Worm (Caenorhabditis elegans) whole organism, early embryonic: ENCODE results near the gene snr-4.

Experiments used
- B0310.2 ChIP-seq: sonication (generic microtip); optimal IDR thresholded peaks from 2 replicates; lab custom pipeline; 2016; ENCODE audit warnings: mild to moderate bottlenecking, missing genetic modification characterization, missing compliant biosample characterization
- F13C5.2 ChIP-seq: sonication (generic microtip); optimal IDR thresholded peaks from 2 replicates; lab custom pipeline; 2017; ENCODE audit warnings: mild to moderate bottlenecking, missing genetic modification characterization, inconsistent platforms, missing compliant biosample characterization
- aly-1 ChIP-seq: sonication (generic microtip); optimal IDR thresholded peaks from 2 replicates; lab custom pipeline; 2016; ENCODE audit warnings: missing genetic modification characterization, missing compliant biosample characterization
- ama-1 ChIP-seq: fragments of 150-350 bp; optimal IDR thresholded peaks from 2 replicates; lab custom pipeline; 2014
- ceh-13 ChIP-seq: fragments of 200-800 bp; sonication (Bioruptor generic); optimal IDR thresholded peaks from 2 replicates; lab custom pipeline; 2018; ENCODE audit warnings: mild to moderate bottlenecking, missing genetic modification characterization, missing compliant biosample characterization
- ceh-36 ChIP-seq: sonication (generic microtip); optimal IDR thresholded peaks from 2 replicates; lab custom pipeline; 2016; ENCODE audit warnings: missing genetic modification characterization, inconsistent platforms, missing compliant biosample characterization
- ets-7 ChIP-seq: sonication (generic microtip); optimal IDR thresholded peaks from 2 replicates; lab custom pipeline; 2016; ENCODE audit warnings: missing genotype, missing genetic modification characterization, missing compliant biosample characterization
- flt-1 ChIP-seq: fragments of 200-800 bp; sonication (Bioruptor generic); IDR thresholded peaks from 2 replicates; pipeline ENCODE4 v1.3.6; 2022; ENCODE audit warnings: missing genetic modification characterization, missing compliant biosample characterization
- hmbx-1 ChIP-seq: sonication (generic microtip); optimal IDR thresholded peaks from 2 replicates; lab custom pipeline; 2016; ENCODE audit warnings: mild to moderate bottlenecking, missing genetic modification characterization, missing compliant biosample characterization
- hmg-4 ChIP-seq: fragments of 200-800 bp; sonication (Bioruptor generic); optimal IDR thresholded peaks from 2 replicates; lab custom pipeline; 2018; ENCODE audit warnings: mild to moderate bottlenecking, missing genetic modification characterization, missing compliant biosample characterization
- hnd-1 ChIP-seq: sonication (generic microtip); optimal IDR thresholded peaks from 2 replicates; lab custom pipeline; 2016; ENCODE audit warnings: missing genetic modification characterization, missing compliant biosample characterization
- pes-1 ChIP-seq: fragments of 200-800 bp; sonication (Bioruptor generic); IDR thresholded peaks from 2 replicates; pipeline ENCODE4 v1.3.6; 2022; ENCODE audit warnings: missing genetic modification reagents, missing genetic modification characterization, missing compliant biosample characterization
- scrt-1 ChIP-seq: fragments of 200-800 bp; sonication (Bioruptor generic); IDR thresholded peaks from 2 replicates; pipeline ENCODE4 v1.3.6; 2022; ENCODE audit warnings: missing genetic modification characterization, missing compliant biosample characterization
- sea-1 ChIP-seq: fragments of 200-800 bp; sonication (Bioruptor generic); conservative IDR thresholded peaks from 2 replicates; pipeline ENCODE4 v1.3.6; 2022; ENCODE audit warnings: missing genetic modification characterization, missing compliant biosample characterization
- tbx-11 ChIP-seq: fragments of 200-800 bp; sonication (Bioruptor generic); IDR thresholded peaks from 2 replicates; pipeline ENCODE4 v1.3.6; 2022; ENCODE audit warnings: missing genetic modification characterization, missing compliant biosample characterization
- tbx-37 ChIP-seq: fragments of 200-800 bp; sonication (Bioruptor generic); conservative IDR thresholded peaks from 2 replicates; pipeline ENCODE4 v1.3.6; 2022; ENCODE audit warnings: missing genetic modification reagents, missing genetic modification characterization, missing compliant biosample characterization
- tra-4 ChIP-seq: sonication (generic microtip); optimal IDR thresholded peaks from 2 replicates; lab custom pipeline; 2017; ENCODE audit warnings: missing genetic modification characterization, missing compliant biosample characterization

Gene snr-4

ce11 chrV:11997403-11997802 is 17.9 kb upstream of the snr-4 start:
- no peak for TF ChIP-seq aly-1 (tag; lab: Kevin White, UChicago)
- no peak for TF ChIP-seq sea-1 (GFP tag; lab: Robert Waterston, UW)
- no peak for TF ChIP-seq flt-1 (GFP tag; lab: Robert Waterston, UW)
- no peak for TF ChIP-seq B0310.2 (tag; lab: Kevin White, UChicago)
- no peak for TF ChIP-seq F13C5.2
- no peak for TF ChIP-seq ceh-36 (tag; lab: Kevin White, UChicago)
- no peak for TF ChIP-seq ama-1

- no peak for TF ChIP-seq ets-7
- TF ChIP-seq aly-1 (tag; lab: Kevin White, UChicago), result no peak
- TF ChIP-seq tbx-11 (GFP tag; lab: Robert Waterston, UW), result no peak
- TF ChIP-seq F13C5.2, result no peak
- no peak for TF ChIP-seq hmbx-1 (tag; lab: Kevin White, UChicago)
- no peak for TF ChIP-seq tbx-37 (GFP tag; lab: Robert Waterston, UW)
These were observed 16.3 kb upstream of the snr-4 start, which contains the start of gene C52E4.12 for ce11 chrV:11995862-11996261. Gene C52E4.12 (plus strand): TSS chrV:11996162.

- no peak for TF ChIP-seq hnd-1 (tag; lab: Kevin White, UChicago)
- no peak for TF ChIP-seq aly-1 (tag; lab: Kevin White, UChicago)
- TF ChIP-seq ceh-36 (tag; lab: Kevin White, UChicago), result no peak
- TF ChIP-seq ama-1, result no peak
- TF ChIP-seq hmg-4 (GFP tag; lab: Kevin White, UChicago), result no peak
- TF ChIP-seq tra-4 (tag; lab: Kevin White, UChicago), result no peak
- no peak for TF ChIP-seq F13C5.2
- no peak for TF ChIP-seq pes-1 (GFP tag; lab: Robert Waterston, UW)
- no peak for TF ChIP-seq tbx-11 (GFP tag; lab: Robert Waterston, UW)
- no peak for TF ChIP-seq ets-7
- no peak for TF ChIP-seq scrt-1 (GFP tag; lab: Robert Waterston, UW)
- no peak for TF ChIP-seq hmbx-1 (tag; lab: Kevin White, UChicago)
- no peak for TF ChIP-seq sea-1 (GFP tag; lab: Robert Waterston, UW)
- no peak for TF ChIP-seq B0310.2 (tag; lab: Kevin White, UChicago)
- TF ChIP-seq ceh-13 (GFP tag; lab: Kevin White, UChicago), result no peak
- TF ChIP-seq flt-1 (GFP tag; lab: Robert Waterston, UW), result no peak
- TF ChIP-seq tbx-37 (GFP tag; lab: Robert Waterston, UW), result no peak
These were observed 14.3 kb upstream of the snr-4 start, which contains the start of the genes cyl-1 and C52E4.7 for ce11 chrV:11993706-11994345. Gene cyl-1 (minus strand): TSS chrV:11993723. Gene C52E4.7 (plus strand): TSS chrV:11994295.

- TF ChIP-seq ceh-13 (GFP tag; lab: Kevin White, UChicago), result no peak
- no peak for TF ChIP-seq tbx-37 (GFP tag; lab: Robert Waterston, UW)
- TF ChIP-seq ama-1, result no peak
- TF ChIP-seq F13C5.2, result no peak
- no peak for TF ChIP-seq hmbx-1 (tag; lab: Kevin White, UChicago)
- no peak for TF ChIP-seq aly-1 (tag; lab: Kevin White, UChicago)
- TF ChIP-seq B0310.2 (tag; lab: Kevin White, UChicago), result no peak
- no peak for TF ChIP-seq sea-1 (GFP tag; lab: Robert Waterston, UW)
- TF ChIP-seq scrt-1 (GFP tag; lab: Robert Waterston, UW), result no peak
- no peak for TF ChIP-seq tbx-11 (GFP tag; lab: Robert Waterston, UW)
- TF ChIP-seq flt-1 (GFP tag; lab: Robert Waterston, UW), result no peak
- no peak for TF ChIP-seq tra-4 (tag; lab: Kevin White, UChicago)
- TF ChIP-seq hmg-4 (GFP tag; lab: Kevin White, UChicago), result no peak
- TF ChIP-seq ceh-36 (tag; lab: Kevin White, UChicago), result no peak
- TF ChIP-seq ets-7, result no peak
- no peak for TF ChIP-seq hnd-1 (tag; lab: Kevin White, UChicago)
- TF ChIP-seq pes-1 (GFP tag; lab: Robert Waterston, UW), result no peak
These were observed 11.1 kb upstream of the snr-4 start for ce11 chrV:11990511-11991127.

ce11 chrV:11989861-11990260 is 10.3 kb upstream of the snr-4 start:
- no peak for TF ChIP-seq ceh-13 (GFP tag; lab: Kevin White, UChicago)
- no peak for TF ChIP-seq F13C5.2

ce11 chrV:11986078-11986869 is 6.8 kb upstream of the snr-4 start:
- no peak for TF ChIP-seq tra-4 (tag; lab: Kevin White, UChicago)
- no peak for TF ChIP-seq hmg-4 (GFP tag; lab: Kevin White, UChicago)
- TF ChIP-seq ets-7, result no peak
- TF ChIP-seq pes-1 (GFP tag; lab: Robert Waterston, UW), result no peak
- TF ChIP-seq tbx-11 (GFP tag; lab: Robert Waterston, UW), result no peak
- TF ChIP-seq ceh-36 (tag; lab: Kevin White, UChicago), result no peak
- no peak for TF ChIP-seq ama-1
- no peak for TF ChIP-seq hmbx-1 (tag; lab: Kevin White, UChicago)
- no peak for TF ChIP-seq scrt-1 (GFP tag; lab: Robert Waterston, UW)
- no peak for TF ChIP-seq F13C5.2
- no peak for TF ChIP-seq B0310.2 (tag; lab: Kevin White, UChicago)
- TF ChIP-seq tbx-37 (GFP tag; lab: Robert Waterston, UW), result no peak
- TF ChIP-seq flt-1 (GFP tag; lab: Robert Waterston, UW), result no peak
- no peak for TF ChIP-seq hnd-1 (tag; lab: Kevin White, UChicago)
- TF ChIP-seq aly-1 (tag; lab: Kevin White, UChicago), result no peak
- no peak for TF ChIP-seq ceh-13 (GFP tag; lab: Kevin White, UChicago)
